Worm (Caenorhabditis elegans): ENCODE results near the gene alp-1.

- TF ChIP-seq egl-27 (tag; optimal IDR thresholded peaks at IDR 0.05) (no peak), ztf-11 (tag; optimal IDR thresholded peaks at IDR 0.05) (no peak), lin-38 (GFP tag; IDR thresholded peaks at IDR 0.05) (no peak), skn-1 (tag; optimal IDR thresholded peaks at IDR 0.05) (no peak), Y105C5A.15 (GFP tag; IDR thresholded peaks at IDR 0.05) (no peak), nhr-237 (tag; optimal IDR thresholded peaks at IDR 0.05) (no peak), zag-1 (tag; optimal IDR thresholded peaks at IDR 0.05) (no peak)
Measured at ce11 chrIV:8847918-8848317, 4.4 kb upstream of the alp-1 start, which contains the start of gene col-118.

Measured in whole organism, L4 larva.